Worm (Caenorhabditis elegans): ENCODE measurements around the gene aak-1.

aak-1 gene

ce11 chrIII:8795595-8796141 is 34.8 kb upstream of the aak-1 start (continued):
- TF ChIP-seq daf-12 (tag; optimal IDR thresholded peaks at IDR 0.05) (no peak), mxl-2 (GFP tag; conservative IDR thresholded peaks at IDR 0.05) (no peak; the same call in 1 of the 2 replicates), nhr-41 (GFP tag; IDR thresholded peaks at IDR 0.05) (no peak), ceh-20 (GFP tag; IDR thresholded peaks at IDR 0.05) (peak; percentile 89), saeg-2 (GFP tag; IDR thresholded peaks at IDR 0.05) (peak; percentile 91), zag-1 (tag; optimal IDR thresholded peaks at IDR 0.05) (peak; percentile 78), set-16 (GFP tag; IDR thresholded peaks at IDR 0.05) (peak; percentile 84), lsy-2 (tag; optimal IDR thresholded peaks at IDR 0.05) (peak; percentile 91 to 93), madf-9 (GFP tag; conservative IDR thresholded peaks at IDR 0.05) (peak; percentile 64), nhr-28 (tag; optimal IDR thresholded peaks at IDR 0.05) (peak; percentile 94)

- TF ChIP-seq ztf-11 (tag; optimal IDR thresholded peaks at IDR 0.05): no peak
- no peak for TF ChIP-seq ceh-28 (tag; optimal IDR thresholded peaks at IDR 0.05)
- TF ChIP-seq arid-1 (GFP tag; conservative IDR thresholded peaks at IDR 0.05): peak; percentile 69
- TF ChIP-seq madf-9 (GFP tag; conservative IDR thresholded peaks at IDR 0.05): peak; percentile 52; the same call in 1 of the 2 replicates
- TF ChIP-seq fos-1 (tag; optimal IDR thresholded peaks at IDR 0.05): no peak
- peak; percentile 76 for TF ChIP-seq mes-2 (tag; optimal IDR thresholded peaks at IDR 0.05; ENCODE audit: poor library complexity, severe bottlenecking)
- TF ChIP-seq F10B5.3 (tag; optimal IDR thresholded peaks at IDR 0.05): peak; percentile 16
- no peak for TF ChIP-seq zip-11 (GFP tag; IDR thresholded peaks at IDR 0.05)
- TF ChIP-seq hlh-11 (tag; optimal IDR thresholded peaks at IDR 0.05): peak; percentile 95
- TF ChIP-seq hif-1 (tag; optimal IDR thresholded peaks at IDR 0.05): peak in 1 of 2 experiments; percentile 55
- TF ChIP-seq nhr-6 (tag; optimal IDR thresholded peaks at IDR 0.05): peak; percentile 40
- TF ChIP-seq zfp-2 (tag; optimal IDR thresholded peaks at IDR 0.05): no peak
- TF ChIP-seq saeg-2 (GFP tag; IDR thresholded peaks at IDR 0.05): no peak
- 0 out of 2 replicates have a peak, but pooled peaks have one; percentile 49 for TF ChIP-seq nhr-41 (GFP tag; IDR thresholded peaks at IDR 0.05)
- no peak for TF ChIP-seq zag-1 (tag; optimal IDR thresholded peaks at IDR 0.05)
- no peak for TF ChIP-seq snpc-4 (tag; optimal IDR thresholded peaks at IDR 0.05)
- TF ChIP-seq daf-16 (GFP tag; optimal IDR thresholded peaks at IDR 0.05): no peak
- peak; percentile 53 for TF ChIP-seq daf-16 (tag; optimal IDR thresholded peaks at IDR 0.05)
- TF ChIP-seq lin-38 (GFP tag; IDR thresholded peaks at IDR 0.05): peak; percentile 64
- no peak for TF ChIP-seq zip-2 (tag; optimal IDR thresholded peaks at IDR 0.05)
- TF ChIP-seq cey-2 (tag; optimal IDR thresholded peaks at IDR 0.05; ENCODE audit: borderline replicate concordance, insufficient read depth): peak; percentile 28
- no peak for TF ChIP-seq ces-1 (GFP tag; optimal IDR thresholded peaks at IDR 0.05)
- peak; percentile 39 for TF ChIP-seq T20F7.1 (GFP tag; optimal IDR thresholded peaks at IDR 0.05)
- peak; percentile 77 for TF ChIP-seq dve-1 (tag; optimal IDR thresholded peaks at IDR 0.05; ENCODE audit: insufficient read depth)
- peak; percentile 42 for TF ChIP-seq gei-8 (GFP tag; optimal IDR thresholded peaks at IDR 0.05)
- peak; percentile 47 for TF ChIP-seq dpl-1 (GFP tag; optimal IDR thresholded peaks at IDR 0.05)
- TF ChIP-seq nhr-28 (tag; optimal IDR thresholded peaks at IDR 0.05): peak; percentile 99
- no peak for TF ChIP-seq F49E8.2 (tag; optimal IDR thresholded peaks at IDR 0.05; ENCODE audit: borderline replicate concordance)
- peak; percentile 75; the same call in 1 of the 2 replicates for TF ChIP-seq tra-1 (GFP tag; IDR thresholded peaks at IDR 0.05)
- TF ChIP-seq mdl-1 (tag; optimal IDR thresholded peaks at IDR 0.05): peak; percentile 38 to 80
- peak; percentile 48 for TF ChIP-seq nhr-102 (tag; optimal IDR thresholded peaks at IDR 0.05)
- TF ChIP-seq egl-27 (tag; optimal IDR thresholded peaks at IDR 0.05): no peak
- no peak; the same call in 1 of the 2 replicates for TF ChIP-seq set-16 (GFP tag; IDR thresholded peaks at IDR 0.05)
- peak; percentile 85 for TF ChIP-seq mep-1 (tag; optimal IDR thresholded peaks at IDR 0.05)
- 0 out of 2 replicates have a peak, but pooled peaks have one; percentile 8 for TF ChIP-seq php-3 (GFP tag; IDR thresholded peaks at IDR 0.05)
- TF ChIP-seq T26A8.4 (GFP tag; IDR thresholded peaks at IDR 0.05): peak; percentile 85
- TF ChIP-seq nhr-48 (tag; optimal IDR thresholded peaks at IDR 0.05): peak; percentile 2
- peak; percentile 79 for TF ChIP-seq hlh-30 (tag; optimal IDR thresholded peaks at IDR 0.05; ENCODE audit: insufficient read depth)
- TF ChIP-seq tag-97 (GFP tag; IDR thresholded peaks at IDR 0.05): no peak
- TF ChIP-seq Y75B8A.6 (GFP tag; IDR thresholded peaks at IDR 0.05): 0 out of 2 replicates have a peak, but pooled peaks have one; percentile 21
- TF ChIP-seq vab-7 (GFP tag; IDR thresholded peaks at IDR 0.05): 0 out of 2 replicates have a peak, but pooled peaks have one; percentile 38
- TF ChIP-seq pha-4 (GFP tag; IDR thresholded peaks at IDR 0.05): peak; percentile 58; the same call in 1 of the 2 replicates
- TF ChIP-seq pha-4 (tag; optimal IDR thresholded peaks at IDR 0.05): peak; percentile 91
These were observed 33.9 kb upstream of the aak-1 start for ce11 chrIII:8794793-8795192.

Data from whole organism, L4 larva.